Fruit fly (Drosophila melanogaster): ENCODE data around the gene LanA.

The LanA gene

DNA sequence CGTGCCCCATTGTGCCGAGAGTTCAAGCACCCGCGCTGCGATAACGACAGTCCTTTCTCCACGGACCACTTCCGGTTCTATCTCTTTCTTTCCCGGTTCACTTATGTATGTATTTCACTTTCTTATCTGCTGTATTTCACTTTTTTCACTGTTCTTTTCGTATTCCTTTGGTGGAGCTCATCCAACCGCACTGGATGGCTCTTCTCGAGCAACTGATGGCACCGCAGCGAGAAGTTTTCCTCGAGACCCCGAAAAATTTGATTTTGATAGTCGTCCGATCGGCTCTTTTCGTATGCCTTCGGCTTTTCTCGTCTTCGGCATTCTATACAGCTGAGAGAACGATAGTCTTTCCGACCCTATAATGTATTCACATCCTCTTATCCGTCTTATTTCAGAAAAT lies at the start of gene LanA (continued):
- TF ChIP-seq fd64A (GFP tag; optimal IDR thresholded peaks at IDR 0.05) (peak; percentile 21), dpn (GFP tag; optimal IDR thresholded peaks at IDR 0.05) (no peak), corto (GFP tag; optimal IDR thresholded peaks at IDR 0.05) (no peak), eyg (GFP tag; optimal IDR thresholded peaks at IDR 0.05) (peak; percentile 17), aop (GFP tag; IDR thresholded peaks at IDR 0.05) (peak; percentile 76; the same call in 1 of the 2 replicates), ci (GFP tag; IDR thresholded peaks at IDR 0.05) (peak; percentile 49; the same call in 2 of the 3 replicates), lilli (GFP tag; optimal IDR thresholded peaks at IDR 0.05) (no peak), CG1603 (tag; optimal IDR thresholded peaks at IDR 0.05) (peak; percentile 32), gem (tag; optimal IDR thresholded peaks at IDR 0.05) (no peak), CG33557 (GFP tag; optimal IDR thresholded peaks at IDR 0.05) (peak; percentile 12), Neu2 (GFP tag; optimal IDR thresholded peaks at IDR 0.05; ENCODE audit: borderline replicate concordance) (no peak), Blimp-1 (GFP tag; optimal IDR thresholded peaks at IDR 0.05) (peak; percentile 65), Mad (GFP tag; optimal IDR thresholded peaks at IDR 0.05) (peak; percentile 6), CTCF (GFP tag; optimal IDR thresholded peaks at IDR 0.05) (no peak), onecut (GFP tag; IDR thresholded peaks at IDR 0.05) (no peak), CG18262 (tag; optimal IDR thresholded peaks at IDR 0.05) (no peak), CG16863 (GFP tag; optimal IDR thresholded peaks at IDR 0.05) (no peak), tgo (GFP tag; IDR thresholded peaks at IDR 0.05) (no peak), CG13424 (tag; optimal IDR thresholded peaks at IDR 0.05) (no peak), CG8388 (GFP tag; optimal IDR thresholded peaks at IDR 0.05) (no peak), CG6791 (GFP tag; IDR thresholded peaks at IDR 0.05; ENCODE audit: partially characterized antibody) (peak; percentile 52; the same call in 1 of the 3 replicates), nau (GFP tag; optimal IDR thresholded peaks at IDR 0.05) (no peak), CG11398 (GFP tag; optimal IDR thresholded peaks at IDR 0.05) (peak; percentile 47)

DNA sequence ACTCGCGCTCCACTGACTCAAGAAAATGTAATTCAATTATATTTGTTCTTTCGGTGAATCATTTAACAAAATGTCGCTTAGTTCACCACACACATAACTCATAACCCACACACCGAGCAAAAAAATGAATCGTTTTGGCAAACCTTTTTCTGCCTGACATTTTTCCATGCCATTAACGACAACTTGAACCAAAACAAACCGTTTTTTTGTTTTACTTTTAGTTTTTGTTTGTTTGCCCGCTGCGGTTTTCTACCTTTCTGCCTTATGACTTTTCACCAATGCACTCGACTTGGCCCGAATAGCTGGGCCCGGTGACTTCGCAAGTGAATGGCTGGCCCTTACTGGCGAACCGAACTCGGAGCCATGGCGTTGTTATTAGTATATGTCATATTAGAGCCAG lies 49.7 kb upstream of the LanA start:
- TF ChIP-seq CG3281 (GFP tag; optimal IDR thresholded peaks at IDR 0.05) (no peak), Atf3 (GFP tag; optimal IDR thresholded peaks at IDR 0.05) (no peak), CG11696 (GFP tag; IDR thresholded peaks at IDR 0.05) (no peak), Xrp1 (GFP tag; IDR thresholded peaks at IDR 0.05) (no peak), row (GFP tag; IDR thresholded peaks at IDR 0.05) (no peak), ac (GFP tag; optimal IDR thresholded peaks at IDR 0.05) (no peak), Ets65A (GFP tag) (peak; percentile 91)

DNA sequence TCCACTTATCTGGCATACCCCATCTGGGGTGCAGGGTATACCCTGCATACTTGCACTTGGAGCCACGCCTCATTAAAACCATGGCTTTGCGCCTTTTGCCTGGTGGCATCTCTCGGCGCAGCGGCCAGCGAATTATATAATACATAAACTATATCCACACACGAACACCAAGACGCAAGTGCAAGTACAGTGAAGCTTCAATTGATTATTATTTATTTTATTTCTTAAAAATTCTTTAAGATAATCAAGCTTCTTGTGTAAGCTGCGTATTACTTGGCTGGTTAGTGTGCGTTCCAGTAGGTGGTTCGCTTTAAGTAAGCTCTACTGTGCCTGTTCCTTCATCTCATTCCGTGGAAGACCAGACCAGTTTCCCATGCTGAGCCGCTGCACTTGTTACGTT lies 48.5 kb upstream of the LanA start:
- TF ChIP-seq Hsf (GFP tag; optimal IDR thresholded peaks at IDR 0.05) (no peak), bsh (GFP tag; optimal IDR thresholded peaks at IDR 0.05) (peak in 1 of 2 experiments; percentile 79), CG4820 (GFP tag; optimal IDR thresholded peaks at IDR 0.05) (no peak), Six4 (GFP tag; optimal IDR thresholded peaks at IDR 0.05) (no peak), gem (tag; optimal IDR thresholded peaks at IDR 0.05) (peak; percentile 9), luna (GFP tag; optimal IDR thresholded peaks at IDR 0.05) (no peak), zen2 (GFP tag; IDR thresholded peaks at IDR 0.05; ENCODE audit: partially characterized antibody) (no peak), CkIIα-i1 (GFP tag; IDR thresholded peaks at IDR 0.05) (no peak), CG14441 (GFP tag; IDR thresholded peaks at IDR 0.05) (no peak), CG34376 (GFP tag; optimal IDR thresholded peaks at IDR 0.05) (no peak), CG7745 (tag; optimal IDR thresholded peaks at IDR 0.05) (no peak), CG11456 (GFP tag; IDR thresholded peaks at IDR 0.05) (no peak), CG16813 (GFP tag; IDR thresholded peaks at IDR 0.05; ENCODE audit: partially characterized antibody) (no peak), ci (GFP tag; IDR thresholded peaks at IDR 0.05) (0 out of 3 replicates have a peak, but pooled peaks have one; percentile 51), vfl (GFP tag; optimal IDR thresholded peaks at IDR 0.05) (no peak), grau (tag; optimal IDR thresholded peaks at IDR 0.05) (peak; percentile 27), da (GFP tag; optimal IDR thresholded peaks at IDR 0.05) (no peak), pho (GFP tag; optimal IDR thresholded peaks at IDR 0.05) (no peak), CG7556 (GFP tag; optimal IDR thresholded peaks at IDR 0.05) (no peak), CG30020 (tag; optimal IDR thresholded peaks at IDR 0.05) (no peak), Ptx1 (GFP tag; IDR thresholded peaks at IDR 0.05) (0 out of 2 replicates have a peak, but pooled peaks have one; percentile 37), lbe (GFP tag; optimal IDR thresholded peaks at IDR 0.05) (peak; percentile 9), row (GFP tag; IDR thresholded peaks at IDR 0.05) (0 out of 3 replicates have a peak, but pooled peaks have one; percentile 10)
